Worm (Caenorhabditis elegans): ENCODE measurements around the gene K09H11.6.
"Not testable (repeated sequence)": the region's sequence is repeated elsewhere in the genome, so short reads cannot be mapped to it uniquely, and the experiment has no call there.

DNA sequence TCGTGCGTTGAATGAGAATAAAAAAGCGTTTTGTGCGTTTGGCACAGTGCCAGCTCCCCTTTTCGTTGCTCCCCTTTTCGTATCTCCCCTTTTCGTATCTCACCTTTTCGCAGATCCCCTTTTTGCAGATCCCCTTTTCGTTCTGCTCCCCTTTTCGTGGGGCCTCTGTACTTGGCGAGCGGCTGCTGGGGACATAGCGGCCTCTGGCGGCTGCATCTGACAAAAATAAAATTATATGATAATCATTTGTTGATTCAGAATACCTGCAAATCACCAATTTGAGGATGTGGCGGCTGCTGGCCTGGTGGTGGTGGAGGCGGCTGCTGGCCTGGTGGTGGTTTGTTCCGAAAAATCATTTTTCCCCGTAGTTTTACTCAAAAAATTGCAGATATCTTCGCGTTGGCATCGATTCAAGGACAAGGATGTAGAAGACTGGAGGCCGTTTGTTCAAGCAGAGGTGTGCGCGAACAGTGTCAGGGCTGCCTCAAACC lies 19.3 kb upstream of the K09H11.6 start, which contains the start of gene K09H11.11:
- not testable (repeated sequence) for TF ChIP-seq nhr-11, ceh-16, lsy-2, nhr-129 (tag; optimal IDR thresholded peaks at IDR 0.05)

All from whole organism, L2 larva.